Fruit fly (Drosophila melanogaster) whole organism, embryonic: ENCODE measurements around the gene pix.

Source experiments
- CG10979 ChIP-seq: fragments of 200-800 bp; sonication (Bioruptor generic); optimal IDR thresholded peaks from 2 replicates; lab custom pipeline; 2018; ENCODE audit warnings: missing biosample characterization, mild to moderate bottlenecking, missing genetic modification characterization, moderate library complexity
- CG11247 ChIP-seq: fragments of 200-800 bp; sonication (Bioruptor generic); IDR thresholded peaks from 2 replicates; pipeline ENCODE4 v1.3.6; 2022; ENCODE audit warnings: missing biosample characterization, missing genetic modification characterization
- CG11398 ChIP-seq: fragments of 200-800 bp; sonication (Bioruptor generic); optimal IDR thresholded peaks from 2 replicates; lab custom pipeline; 2016; ENCODE audit warnings: missing biosample characterization, missing genetic modification characterization
- CG12104 ChIP-seq: fragments of 200-800 bp; sonication (Bioruptor generic); optimal IDR thresholded peaks from 3 replicates; lab custom pipeline; 2016; ENCODE audit warnings: missing biosample characterization, missing genetic modification characterization
- CG12155 ChIP-seq: fragments of 200-800 bp; sonication (Bioruptor generic); optimal IDR thresholded peaks from 3 replicates; lab custom pipeline; 2016; ENCODE audit warnings: missing biosample characterization, missing genetic modification characterization
- CG13296 ChIP-seq: fragments of 200-800 bp; sonication (Bioruptor generic); optimal IDR thresholded peaks from 3 replicates; lab custom pipeline; 2018; ENCODE audit warnings: missing biosample characterization, mild to moderate bottlenecking, missing genetic modification characterization
- CG16813 ChIP-seq: fragments of 200-800 bp; sonication (Bioruptor generic); IDR thresholded peaks from 3 replicates; pipeline ENCODE4 v1.3.6; 2022; ENCODE audit warnings: missing biosample characterization, missing genetic modification characterization; ENCODE audit not compliant: partially characterized antibody
- CG18262 ChIP-seq: fragments of 200-800 bp; optimal IDR thresholded peaks from 3 replicates; lab custom pipeline; 2019; ENCODE audit warnings: missing biosample characterization, mild to moderate bottlenecking, missing genetic modification characterization, moderate library complexity
- CG18599 ChIP-seq: fragments of 200-800 bp; sonication (Bioruptor generic); optimal IDR thresholded peaks from 3 replicates; lab custom pipeline; 2017; ENCODE audit warnings: missing biosample characterization, missing genetic modification characterization, mild to moderate bottlenecking, moderate library complexity, missing genetic modification reagents
- CG2116 ChIP-seq: fragments of 200-800 bp; sonication (Bioruptor generic); optimal IDR thresholded peaks from 3 replicates; lab custom pipeline; 2018; ENCODE audit warnings: missing biosample characterization, mild to moderate bottlenecking, missing genetic modification characterization
- CG2875 ChIP-seq: fragments of 200-800 bp; sonication (Bioruptor generic); optimal IDR thresholded peaks from 2 replicates; lab custom pipeline; 2017; ENCODE audit warnings: missing biosample characterization, mild to moderate bottlenecking, missing genetic modification characterization, missing genetic modification reagents
- CG31224 ChIP-seq: fragments of 200-800 bp; sonication (Bioruptor generic); IDR thresholded peaks from 2 replicates; pipeline ENCODE4 v1.3.6; 2022; ENCODE audit warnings: missing biosample characterization, missing genetic modification characterization
- CG5180 ChIP-seq: fragments of 200-800 bp; sonication (Bioruptor generic); optimal IDR thresholded peaks from 3 replicates; lab custom pipeline; 2017; ENCODE audit warnings: missing biosample characterization, missing genetic modification characterization, mild to moderate bottlenecking, moderate library complexity, missing genetic modification reagents
- CG6765 ChIP-seq: fragments of 200-800 bp; sonication (Bioruptor generic); optimal IDR thresholded peaks from 3 replicates; lab custom pipeline; 2017; ENCODE audit warnings: missing biosample characterization, mild to moderate bottlenecking, missing genetic modification characterization
- CG7745 ChIP-seq: fragments of 200-800 bp; sonication (Bioruptor generic); optimal IDR thresholded peaks from 2 replicates; lab custom pipeline; 2018; ENCODE audit warnings: missing biosample characterization, mild to moderate bottlenecking, missing genetic modification characterization, moderate library complexity
- CG7786 ChIP-seq: fragments of 200-800 bp; sonication (Bioruptor generic); optimal IDR thresholded peaks from 2 replicates; lab custom pipeline; 2016; ENCODE audit warnings: missing biosample characterization, missing genetic modification characterization
- CG9215 ChIP-seq: fragments of 200-800 bp; sonication (Bioruptor generic); IDR thresholded peaks from 2 replicates; pipeline ENCODE4 v1.3.6; 2022; ENCODE audit warnings: missing biosample characterization, missing genetic modification characterization
- CG9727 ChIP-seq: fragments of 200-800 bp; sonication (Bioruptor generic); optimal IDR thresholded peaks from 3 replicates; lab custom pipeline; 2017; ENCODE audit warnings: missing biosample characterization, mild to moderate bottlenecking, missing genetic modification characterization
- CHES-1-like ChIP-seq: fragments of 200-800 bp; sonication (Bioruptor generic); optimal IDR thresholded peaks from 2 replicates; lab custom pipeline; 2016; ENCODE audit warnings: missing biosample characterization, missing genetic modification characterization
- E2f1 ChIP-seq: fragments of 200-800 bp; sonication (Bioruptor generic); IDR thresholded peaks from 2 replicates; pipeline ENCODE4 v1.3.6; 2022; ENCODE audit warnings: missing biosample characterization, missing genetic modification characterization
- HHEX ChIP-seq: fragments of 200-800 bp; sonication (Bioruptor generic); optimal IDR thresholded peaks from 3 replicates; lab custom pipeline; 2017; ENCODE audit warnings: missing biosample characterization, mild to moderate bottlenecking, missing genetic modification characterization, missing genetic modification reagents
- Hand ChIP-seq: fragments of 200-800 bp; sonication (Bioruptor generic); optimal IDR thresholded peaks from 2 replicates; lab custom pipeline; 2017; ENCODE audit warnings: mild to moderate bottlenecking, missing biosample characterization, missing genetic modification reagents, missing genetic modification characterization
- HmgZ ChIP-seq: fragments of 200-800 bp; sonication (Bioruptor generic); optimal IDR thresholded peaks from 2 replicates; lab custom pipeline; 2018; ENCODE audit warnings: missing biosample characterization, mild to moderate bottlenecking, missing genetic modification characterization
- Meics ChIP-seq: fragments of 200-800 bp; sonication (Bioruptor generic); optimal IDR thresholded peaks from 2 replicates; lab custom pipeline; 2017; ENCODE audit warnings: missing biosample characterization, mild to moderate bottlenecking, missing genetic modification characterization
- Mes4 ChIP-seq: fragments of 200-800 bp; sonication (Bioruptor generic); optimal IDR thresholded peaks from 2 replicates; lab custom pipeline; 2016; ENCODE audit warnings: missing biosample characterization, missing genetic modification characterization
- Mrtf ChIP-seq: fragments of 200-800 bp; sonication (Bioruptor generic); IDR thresholded peaks from 3 replicates; pipeline ENCODE4 v1.3.6; 2022; ENCODE audit warnings: missing biosample characterization, missing genetic modification characterization
- NC2α ChIP-seq: fragments of 200-800 bp; sonication (Bioruptor generic); optimal IDR thresholded peaks from 2 replicates; lab custom pipeline; 2016; ENCODE audit warnings: missing biosample characterization, missing genetic modification characterization
- Nf-YB ChIP-seq: fragments of 200-800 bp; sonication (Bioruptor generic); optimal IDR thresholded peaks from 3 replicates; lab custom pipeline; 2019; ENCODE audit warnings: missing biosample characterization, mild to moderate bottlenecking, missing genetic modification characterization, moderate library complexity
- Opbp ChIP-seq: fragments of 200-800 bp; sonication (Bioruptor generic); IDR thresholded peaks from 3 replicates; pipeline ENCODE4 v1.3.6; 2022; ENCODE audit warnings: missing biosample characterization, missing genetic modification characterization; ENCODE audit not compliant: partially characterized antibody
- Rx ChIP-seq: fragments of 200-800 bp; sonication (Bioruptor generic); IDR thresholded peaks from 2 replicates; pipeline ENCODE4 v1.3.6; 2022; ENCODE audit warnings: missing biosample characterization, missing genetic modification characterization
- Spps ChIP-seq: fragments of 200-800 bp; sonication (Bioruptor generic); optimal IDR thresholded peaks from 2 replicates; lab custom pipeline; 2018; ENCODE audit warnings: missing biosample characterization, mild to moderate bottlenecking, missing genetic modification characterization
- Sry-δ ChIP-seq: fragments of 200-800 bp; sonication (Bioruptor generic); optimal IDR thresholded peaks from 2 replicates; lab custom pipeline; 2016; ENCODE audit warnings: missing biosample characterization, missing genetic modification characterization
- Ssrp ChIP-seq: fragments of 200-800 bp; sonication (Bioruptor generic); optimal IDR thresholded peaks from 2 replicates; lab custom pipeline; 2018; ENCODE audit warnings: missing biosample characterization, mild to moderate bottlenecking, missing genetic modification characterization, moderate library complexity
- amos ChIP-seq: fragments of 200-800 bp; sonication (Bioruptor generic); IDR thresholded peaks from 2 replicates; pipeline ENCODE4 v1.3.6; 2022; ENCODE audit warnings: missing biosample characterization, missing genetic modification characterization; ENCODE audit not compliant: partially characterized antibody
- dati ChIP-seq: fragments of 200-800 bp; sonication (Bioruptor generic); IDR thresholded peaks from 2 replicates; pipeline ENCODE4 v1.3.6; 2022; ENCODE audit warnings: missing biosample characterization, missing genetic modification characterization
- dysf ChIP-seq: fragments of 200-800 bp; sonication (Bioruptor generic); IDR thresholded peaks from 3 replicates; pipeline ENCODE4 v1.3.6; 2022; ENCODE audit warnings: missing biosample characterization, missing genetic modification characterization
- emc ChIP-seq: fragments of 200-800 bp; sonication (Bioruptor generic); optimal IDR thresholded peaks from 2 replicates; lab custom pipeline; 2016; ENCODE audit warnings: missing biosample characterization, missing genetic modification characterization
- kah ChIP-seq: fragments of 200-800 bp; sonication (Bioruptor generic); optimal IDR thresholded peaks from 2 replicates; lab custom pipeline; 2018; ENCODE audit warnings: missing biosample characterization, mild to moderate bottlenecking, missing genetic modification characterization
- lbe ChIP-seq: fragments of 200-800 bp; sonication (Bioruptor generic); optimal IDR thresholded peaks from 2 replicates; lab custom pipeline; 2016; ENCODE audit warnings: missing biosample characterization, mild to moderate bottlenecking, missing genetic modification characterization
- lola ChIP-seq, 3 experiments: fragments of >200 bp in 2 of 3; fragments of 200-800 bp in 1 of 3; sonication (Bioruptor generic) in 1 of 3; optimal IDR thresholded peaks; 2 replicates each; lab custom pipeline; 2017 to 2019; ENCODE audit warnings: missing biosample characterization in 3 of 3, missing genetic modification characterization in 3 of 3, mild to moderate bottlenecking in 1 of 3, moderate library complexity in 1 of 3
- mld ChIP-seq: fragments of 200-800 bp; sonication (Bioruptor generic); IDR thresholded peaks from 3 replicates; pipeline ENCODE4 v1.3.6; 2022; ENCODE audit warnings: missing biosample characterization, missing genetic modification characterization; ENCODE audit not compliant: partially characterized antibody
- onecut ChIP-seq: fragments of 200-800 bp; sonication (Bioruptor generic); IDR thresholded peaks from 2 replicates; pipeline ENCODE4 v1.3.6; 2022; ENCODE audit warnings: missing biosample characterization, missing genetic modification characterization
- pzg ChIP-seq: fragments of 200-800 bp; sonication (Bioruptor generic); optimal IDR thresholded peaks from 3 replicates; lab custom pipeline; 2018; ENCODE audit warnings: missing biosample characterization, mild to moderate bottlenecking, missing genetic modification characterization, moderate library complexity
- run ChIP-seq: fragments of 200-800 bp; sonication (Bioruptor generic); optimal IDR thresholded peaks from 3 replicates; lab custom pipeline; 2018; ENCODE audit warnings: missing biosample characterization, mild to moderate bottlenecking, missing genetic modification characterization
- sd ChIP-seq: fragments of 200-800 bp; sonication (Bioruptor generic); optimal IDR thresholded peaks from 3 replicates; lab custom pipeline; 2018; ENCODE audit warnings: missing biosample characterization, mild to moderate bottlenecking, missing genetic modification characterization, moderate library complexity
- sens ChIP-seq: fragments of 200-800 bp; sonication (Bioruptor generic); peaks from one replicate; lab custom pipeline; 2016; ENCODE audit warnings: missing biosample characterization, missing genetic modification characterization
- sqz ChIP-seq: fragments of 200-800 bp; sonication (Bioruptor generic); optimal IDR thresholded peaks from 3 replicates; lab custom pipeline; 2018; ENCODE audit warnings: missing biosample characterization, mild to moderate bottlenecking, missing genetic modification characterization
- tx ChIP-seq: fragments of 200-800 bp; sonication (Bioruptor generic); optimal IDR thresholded peaks from 2 replicates; lab custom pipeline; 2016; ENCODE audit warnings: missing biosample characterization, missing genetic modification characterization

The pix gene

dm6 chr3L:8953199-8953956 is 21.2 kb downstream of the pix start (continued):
- TF ChIP-seq dysf (GFP tag; lab: Robert Waterston, UW) = peak; percentile 72
- TF ChIP-seq lbe (GFP tag; lab: Kevin White, UChicago) = no peak
- peak; percentile 28 for TF ChIP-seq CG12104 (GFP tag; lab: Kevin White, UChicago)
- peak; percentile 60 for TF ChIP-seq Ssrp (tag; lab: Kevin White, UChicago)
- peak; percentile 65 for TF ChIP-seq CG2875 (GFP tag; lab: Kevin White, UChicago)
- peak; percentile 68 for TF ChIP-seq CG10979
- TF ChIP-seq sens (GFP tag; lab: Kevin White, UChicago) = peak; percentile 95
- peak; percentile 42 for TF ChIP-seq run
- peak; percentile 87 for TF ChIP-seq CG12155
- no peak for TF ChIP-seq emc (GFP tag; lab: Kevin White, UChicago)
- no peak for TF ChIP-seq CG11247 (GFP tag; lab: Robert Waterston, UW)
- TF ChIP-seq NC2α = no peak
- peak; percentile 34; the same call in 1 of the 2 replicates for TF ChIP-seq CG31224 (GFP tag; lab: Robert Waterston, UW)
- peak; percentile 10 for TF ChIP-seq Spps (tag; lab: Kevin White, UChicago)
- TF ChIP-seq Meics (GFP tag; lab: Kevin White, UChicago) = peak; percentile 76
- TF ChIP-seq Rx (GFP tag; lab: Robert Waterston, UW) = no peak
- peak; percentile 63 for TF ChIP-seq CG9727
- TF ChIP-seq CG18599 (GFP tag; lab: Kevin White, UChicago) = peak; percentile 82
- no peak for TF ChIP-seq CHES-1-like (GFP tag; lab: Kevin White, UChicago)
- TF ChIP-seq CG13296 = peak; percentile 82
- peak; percentile 15 for TF ChIP-seq Sry-δ (GFP tag; lab: Kevin White, UChicago)
- TF ChIP-seq CG5180 (GFP tag; lab: Kevin White, UChicago) = peak; percentile 59
- TF ChIP-seq CG9215 = no peak
- peak in 1 of 3 experiments; percentile 46 for TF ChIP-seq lola (GFP tag; optimal IDR thresholded peaks at IDR 0.05; lab: Kevin White, UChicago)
- peak; percentile 71 for TF ChIP-seq CG6765 (GFP tag; lab: Kevin White, UChicago)
- no peak for TF ChIP-seq E2f1 (GFP tag; lab: Robert Waterston, UW)
- no peak for TF ChIP-seq CG11398
- peak; percentile 78 for TF ChIP-seq CG18262 (tag; lab: Kevin White, UChicago)
- peak; percentile 57 for TF ChIP-seq Hand (GFP tag; lab: Kevin White, UChicago)
- 0 out of 3 replicates have a peak, but pooled peaks have one; percentile 14 for TF ChIP-seq Mrtf (GFP tag; lab: Robert Waterston, UW)
- TF ChIP-seq Mes4 (GFP tag; lab: Kevin White, UChicago) = peak; percentile 37
- TF ChIP-seq amos (GFP tag; lab: Robert Waterston, UW) = peak; percentile 42; the same call in 1 of the 2 replicates
- TF ChIP-seq tx = peak; percentile 50
- TF ChIP-seq sd (tag; lab: Kevin White, UChicago) = no peak
- TF ChIP-seq Nf-YB = peak; percentile 52
- peak; percentile 4 for TF ChIP-seq kah (GFP tag; lab: Kevin White, UChicago)
- peak; percentile 40; the same call in 2 of the 3 replicates for TF ChIP-seq CG16813
- TF ChIP-seq CG7745 (tag; lab: Kevin White, UChicago) = no peak
- peak; percentile 57; the same call in 2 of the 3 replicates for TF ChIP-seq Opbp (GFP tag; lab: Robert Waterston, UW)
- no peak for TF ChIP-seq mld
- TF ChIP-seq HHEX (GFP tag; lab: Kevin White, UChicago) = peak; percentile 75
- TF ChIP-seq dati (GFP tag; lab: Robert Waterston, UW) = no peak
- peak; percentile 54 for TF ChIP-seq sqz (GFP tag; lab: Kevin White, UChicago)
- TF ChIP-seq HmgZ (tag; lab: Kevin White, UChicago) = peak; percentile 44
- TF ChIP-seq pzg (GFP tag; lab: Kevin White, UChicago) = peak; percentile 21
- peak; percentile 95 for TF ChIP-seq onecut (GFP tag; lab: Robert Waterston, UW)
- TF ChIP-seq CG7786 (GFP tag; lab: Kevin White, UChicago) = peak; percentile 36
- peak; percentile 44 for TF ChIP-seq CG2116 (GFP tag; lab: Kevin White, UChicago)
